Fruit fly (Drosophila melanogaster): Measurements from ENCODE around the gene CG12947.

DNA sequence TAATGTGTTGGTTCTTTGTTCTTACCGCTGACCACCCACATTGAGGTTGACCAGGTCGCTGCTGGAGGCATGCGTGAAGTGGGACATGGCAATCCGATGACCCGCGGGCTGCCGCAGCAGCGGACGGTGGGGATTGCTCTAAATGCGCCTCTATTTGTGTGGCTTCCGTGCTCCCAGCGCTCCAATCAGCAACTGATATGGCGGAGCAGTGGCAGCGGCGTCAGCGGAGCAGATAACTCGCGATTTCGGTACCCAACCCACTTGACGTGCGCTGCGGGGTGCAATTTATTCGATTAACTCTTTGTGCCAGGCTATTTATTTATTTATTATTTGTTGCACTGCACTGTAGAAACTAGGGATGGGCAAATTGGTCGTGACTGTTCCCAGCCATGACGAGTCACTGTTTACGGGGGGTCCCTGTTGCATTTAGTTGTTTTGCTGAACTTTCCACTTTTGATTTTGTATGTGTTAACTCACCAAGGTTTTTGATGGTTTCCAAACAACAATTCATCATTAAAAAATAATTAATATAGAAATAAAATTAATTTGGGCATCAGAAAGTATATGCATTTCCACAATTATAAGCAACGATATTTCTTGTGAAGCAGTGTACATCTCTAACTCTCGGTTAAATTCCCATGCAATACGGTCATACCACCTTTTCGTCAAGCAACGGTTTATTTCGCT is 20.9 kb downstream of the CG12947 start, which contains the start of the genes CG9467 and CG8526:
- TF ChIP-seq CG8478 (optimal IDR thresholded peaks at IDR 0.05) (no peak), CTCF (optimal IDR thresholded peaks at IDR 0.05) (no peak)
